Fruit fly (Drosophila melanogaster) whole organism, embryonic: ENCODE measurements around the gene CG34301.
A peak's percentile ranks its signal among the peaks of the same experiment; 100 is the strongest.

Source experiments
- Atf6 ChIP-seq: fragments of 200-800 bp; sonication (Bioruptor generic); IDR thresholded peaks from 2 replicates; pipeline ENCODE4 v1.3.6; 2022; ENCODE audit warnings: missing biosample characterization, missing genetic modification characterization
- Awh ChIP-seq: fragments of 200-800 bp; sonication (Bioruptor generic); IDR thresholded peaks from 2 replicates; pipeline ENCODE4, ENCODE4 v1.3.6; 2022; ENCODE audit warnings: missing biosample characterization, missing genetic modification characterization
- Bdp1 ChIP-seq: fragments of 200-800 bp; sonication (Bioruptor generic); optimal IDR thresholded peaks from 3 replicates; lab custom pipeline; 2016; ENCODE audit warnings: missing biosample characterization, missing genetic modification characterization
- C15 ChIP-seq: fragments of 200-800 bp; sonication (Bioruptor generic); IDR thresholded peaks from 3 replicates; pipeline ENCODE4 v1.3.6; 2022; ENCODE audit warnings: missing biosample characterization, missing genetic modification characterization
- CG1024 ChIP-seq: fragments of 200-800 bp; sonication (Bioruptor generic); IDR thresholded peaks from 2 replicates; pipeline ENCODE4 v1.3.6; 2022; ENCODE audit warnings: missing biosample characterization, missing genetic modification characterization
- CG11696 ChIP-seq: fragments of 200-800 bp; sonication (Bioruptor generic); IDR thresholded peaks from 2 replicates; pipeline ENCODE4 v1.3.6; 2022; ENCODE audit warnings: missing biosample characterization, missing genetic modification characterization
- CG12155 ChIP-seq: fragments of 200-800 bp; sonication (Bioruptor generic); optimal IDR thresholded peaks from 3 replicates; lab custom pipeline; 2016; ENCODE audit warnings: missing biosample characterization, missing genetic modification characterization
- CG12942 ChIP-seq: fragments of 200-800 bp; sonication (Bioruptor generic); optimal IDR thresholded peaks from 3 replicates; lab custom pipeline; 2016; ENCODE audit warnings: missing biosample characterization, missing genetic modification characterization
- CG15073 ChIP-seq: fragments of 200-800 bp; sonication (Bioruptor generic); optimal IDR thresholded peaks from 2 replicates; lab custom pipeline; 2016; ENCODE audit warnings: missing biosample characterization, missing genetic modification characterization
- CG17328 ChIP-seq: fragments of 200-800 bp; sonication (Bioruptor generic); IDR thresholded peaks from 2 replicates; pipeline ENCODE4 v1.3.6; 2022; ENCODE audit warnings: missing biosample characterization, missing genetic modification characterization
- CG17912 ChIP-seq: fragments of 200-800 bp; sonication (Bioruptor generic); optimal IDR thresholded peaks from 2 replicates; lab custom pipeline; 2018; ENCODE audit warnings: missing biosample characterization, mild to moderate bottlenecking, missing genetic modification characterization
- CG2678 ChIP-seq: fragments of 200-800 bp; sonication (Bioruptor generic); optimal IDR thresholded peaks from 3 replicates; lab custom pipeline; 2019; ENCODE audit warnings: missing biosample characterization, mild to moderate bottlenecking, missing genetic modification characterization, moderate library complexity
- CG2875 ChIP-seq: fragments of 200-800 bp; sonication (Bioruptor generic); optimal IDR thresholded peaks from 2 replicates; lab custom pipeline; 2017; ENCODE audit warnings: missing biosample characterization, mild to moderate bottlenecking, missing genetic modification characterization, missing genetic modification reagents
- CG4360 ChIP-seq: fragments of 200-800 bp; sonication (Bioruptor generic); IDR thresholded peaks from 2 replicates; pipeline ENCODE4 v1.3.6; 2022; ENCODE audit warnings: missing biosample characterization, missing genetic modification characterization
- CG4707 ChIP-seq: fragments of 200-800 bp; sonication (Bioruptor generic); optimal IDR thresholded peaks from 2 replicates; lab custom pipeline; 2018; ENCODE audit warnings: missing biosample characterization, mild to moderate bottlenecking, missing genetic modification characterization, moderate library complexity
- CG6175 ChIP-seq: fragments of 200-800 bp; sonication (Bioruptor generic); IDR thresholded peaks from 3 replicates; pipeline ENCODE4 v1.3.6; 2022; ENCODE audit warnings: missing biosample characterization, missing genetic modification characterization
- CG6689 ChIP-seq: fragments of 200-800 bp; sonication (Bioruptor generic); IDR thresholded peaks from 2 replicates; pipeline ENCODE4 v1.3.6; 2022; ENCODE audit warnings: missing biosample characterization, missing genetic modification characterization
- CG7357 ChIP-seq: fragments of 200-800 bp; sonication (Bioruptor generic); IDR thresholded peaks from 3 replicates; pipeline ENCODE4 v1.3.6; 2022; ENCODE audit warnings: missing biosample characterization, missing genetic modification characterization
- CG7372 ChIP-seq: fragments of 200-800 bp; sonication (Bioruptor generic); IDR thresholded peaks from 2 replicates; pipeline ENCODE4 v1.3.6; 2022; ENCODE audit warnings: missing biosample characterization, missing genetic modification characterization
- Camta ChIP-seq: fragments of 200-800 bp; sonication (Bioruptor generic); optimal IDR thresholded peaks from 2 replicates; lab custom pipeline; 2016; ENCODE audit warnings: missing biosample characterization, missing genetic modification characterization
- Ets65A ChIP-seq: fragments of 200-800 bp; sonication (Bioruptor generic); peaks from one replicate; lab custom pipeline; 2016; ENCODE audit warnings: missing biosample characterization, missing genetic modification characterization
- Ets97D ChIP-seq: fragments of 200-800 bp; sonication (Bioruptor generic); optimal IDR thresholded peaks from 3 replicates; lab custom pipeline; 2016; ENCODE audit warnings: missing biosample characterization, missing genetic modification characterization
- Fer1 ChIP-seq: fragments of 200-800 bp; sonication (Bioruptor generic); optimal IDR thresholded peaks from 2 replicates; lab custom pipeline; 2017; ENCODE audit warnings: missing biosample characterization, mild to moderate bottlenecking, missing genetic modification characterization
- GATAe ChIP-seq: fragments of 200-800 bp; sonication (Bioruptor generic); conservative IDR thresholded peaks from 2 replicates; pipeline ENCODE4 v1.3.6; 2022; ENCODE audit warnings: missing biosample characterization, missing genetic modification characterization
- H2.0 ChIP-seq: fragments of 200-800 bp; sonication (Bioruptor generic); IDR thresholded peaks from 2 replicates; pipeline ENCODE4 v1.3.6; 2022; ENCODE audit warnings: missing biosample characterization, missing genetic modification characterization
- HmgD ChIP-seq: fragments of 200-800 bp; sonication (Bioruptor generic); optimal IDR thresholded peaks from 3 replicates; lab custom pipeline; 2016; ENCODE audit warnings: missing biosample characterization, missing genetic modification characterization
- Hr78 ChIP-seq, 2 experiments: fragments of 200-800 bp in 1 of 2; fragments of >200 bp in 1 of 2; sonication (Bioruptor generic) in 1 of 2; optimal IDR thresholded peaks; 2 replicates each; lab custom pipeline; 2017 to 2019; ENCODE audit warnings: missing biosample characterization in 2 of 2, missing genetic modification characterization in 2 of 2, mild to moderate bottlenecking in 1 of 2, moderate library complexity in 1 of 2
- Lpt ChIP-seq: fragments of >200 bp; optimal IDR thresholded peaks from 2 replicates; lab custom pipeline; 2018; ENCODE audit warnings: missing biosample characterization, missing genetic modification characterization
- Ptx1 ChIP-seq: fragments of 200-800 bp; sonication (Bioruptor generic); IDR thresholded peaks from 2 replicates; pipeline ENCODE4 v1.3.6; 2022; ENCODE audit warnings: missing biosample characterization, missing genetic modification characterization
- Rx ChIP-seq: fragments of 200-800 bp; sonication (Bioruptor generic); IDR thresholded peaks from 2 replicates; pipeline ENCODE4 v1.3.6; 2022; ENCODE audit warnings: missing biosample characterization, missing genetic modification characterization
- Sry-β ChIP-seq: fragments of 200-800 bp; sonication (Bioruptor generic); optimal IDR thresholded peaks from 2 replicates; lab custom pipeline; 2018; ENCODE audit warnings: missing biosample characterization, mild to moderate bottlenecking, missing genetic modification characterization, moderate library complexity
- Usf ChIP-seq: fragments of 200-800 bp; sonication (Bioruptor generic); optimal IDR thresholded peaks from 2 replicates; lab custom pipeline; 2017; ENCODE audit warnings: missing genotype, missing biosample characterization, missing genetic modification characterization
- amos ChIP-seq: fragments of 200-800 bp; sonication (Bioruptor generic); IDR thresholded peaks from 2 replicates; pipeline ENCODE4 v1.3.6; 2022; ENCODE audit warnings: missing biosample characterization, missing genetic modification characterization; ENCODE audit not compliant: partially characterized antibody
- chif ChIP-seq, 2 experiments: fragments of 200-800 bp; sonication (Bioruptor generic); optimal IDR thresholded peaks; 3 replicates each; lab custom pipeline; 2016; ENCODE audit warnings: missing biosample characterization in 2 of 2, missing genetic modification characterization in 2 of 2
- ci ChIP-seq: fragments of 200-800 bp; sonication (Bioruptor generic); IDR thresholded peaks from 3 replicates; pipeline ENCODE4 v1.3.6; 2022; ENCODE audit warnings: missing biosample characterization, missing genetic modification characterization
- dysf ChIP-seq: fragments of 200-800 bp; sonication (Bioruptor generic); IDR thresholded peaks from 3 replicates; pipeline ENCODE4 v1.3.6; 2022; ENCODE audit warnings: missing biosample characterization, missing genetic modification characterization
- eve ChIP-seq, 2 experiments: fragments of >200 bp; optimal IDR thresholded peaks; 2 replicates each; lab custom pipeline; 2017; ENCODE audit warnings: missing biosample characterization in 2 of 2, missing genetic modification characterization in 2 of 2
- fru ChIP-seq: fragments of >200 bp; optimal IDR thresholded peaks from 2 replicates; lab custom pipeline; 2017
- ftz-f1 ChIP-seq: fragments of 200-800 bp; sonication (Bioruptor generic); optimal IDR thresholded peaks from 2 replicates; lab custom pipeline; 2016; ENCODE audit warnings: missing biosample characterization, missing genetic modification characterization
- gcm2 ChIP-seq: fragments of 200-800 bp; sonication (Bioruptor generic); optimal IDR thresholded peaks from 2 replicates; lab custom pipeline; 2016; ENCODE audit warnings: missing biosample characterization, missing genetic modification characterization
- grn ChIP-seq: fragments of 200-800 bp; sonication (Bioruptor generic); optimal IDR thresholded peaks from 3 replicates; lab custom pipeline; 2017; ENCODE audit warnings: missing biosample characterization, missing genetic modification characterization
- kay ChIP-seq: fragments of 200-800 bp; sonication (Bioruptor generic); optimal IDR thresholded peaks from 2 replicates; lab custom pipeline; 2016; ENCODE audit warnings: missing biosample characterization, missing genetic modification characterization
- lab ChIP-seq: fragments of 200-800 bp; sonication (Bioruptor generic); optimal IDR thresholded peaks from 3 replicates; lab custom pipeline; 2017; ENCODE audit warnings: missing biosample characterization, missing genetic modification characterization, mild to moderate bottlenecking, moderate library complexity, missing genetic modification reagents
- nau ChIP-seq: fragments of 200-800 bp; sonication (Bioruptor generic); optimal IDR thresholded peaks from 3 replicates; lab custom pipeline; 2017; ENCODE audit warnings: missing biosample characterization, mild to moderate bottlenecking, missing genetic modification characterization, missing genetic modification reagents
- oc ChIP-seq: fragments of 200-800 bp; sonication (Bioruptor generic); optimal IDR thresholded peaks from 2 replicates; lab custom pipeline; 2018; ENCODE audit warnings: missing biosample characterization, mild to moderate bottlenecking, missing genetic modification characterization, moderate library complexity
- otp ChIP-seq: fragments of 200-800 bp; sonication (Bioruptor generic); IDR thresholded peaks from 3 replicates; pipeline ENCODE4, ENCODE4 v1.3.6; 2022; ENCODE audit warnings: missing biosample characterization, missing genetic modification characterization
- peb ChIP-seq: fragments of 200-800 bp; sonication (Bioruptor generic); IDR thresholded peaks from 2 replicates; pipeline ENCODE4 v1.3.6; 2022; ENCODE audit warnings: missing biosample characterization, missing genetic modification characterization
- row ChIP-seq: fragments of 200-800 bp; sonication (Bioruptor generic); IDR thresholded peaks from 3 replicates; pipeline ENCODE4 v1.3.6; 2022; ENCODE audit warnings: missing biosample characterization, missing genetic modification characterization
- stc ChIP-seq: fragments of 200-800 bp; sonication (Bioruptor generic); IDR thresholded peaks from 2 replicates; pipeline ENCODE4 v1.3.6; 2022; ENCODE audit warnings: missing biosample characterization, missing genetic modification characterization
- tin ChIP-seq: fragments of 200-800 bp; sonication (Bioruptor generic); optimal IDR thresholded peaks from 3 replicates; lab custom pipeline; 2016; ENCODE audit warnings: missing biosample characterization, missing genetic modification characterization
- tll ChIP-seq, 2 experiments: fragments of 200-800 bp in 1 of 2; fragments of >200 bp in 1 of 2; sonication (Bioruptor generic) in 1 of 2; optimal IDR thresholded peaks; 2 replicates each; lab custom pipeline; 2017 to 2019; ENCODE audit warnings: missing biosample characterization in 2 of 2, missing genetic modification characterization in 2 of 2, mild to moderate bottlenecking in 1 of 2, moderate library complexity in 1 of 2
- wdn ChIP-seq: fragments of 200-800 bp; sonication (Bioruptor generic); IDR thresholded peaks from 2 replicates; pipeline ENCODE4 v1.3.6; 2022; ENCODE audit warnings: missing biosample characterization, missing genetic modification characterization

The CG34301 gene

DNA sequence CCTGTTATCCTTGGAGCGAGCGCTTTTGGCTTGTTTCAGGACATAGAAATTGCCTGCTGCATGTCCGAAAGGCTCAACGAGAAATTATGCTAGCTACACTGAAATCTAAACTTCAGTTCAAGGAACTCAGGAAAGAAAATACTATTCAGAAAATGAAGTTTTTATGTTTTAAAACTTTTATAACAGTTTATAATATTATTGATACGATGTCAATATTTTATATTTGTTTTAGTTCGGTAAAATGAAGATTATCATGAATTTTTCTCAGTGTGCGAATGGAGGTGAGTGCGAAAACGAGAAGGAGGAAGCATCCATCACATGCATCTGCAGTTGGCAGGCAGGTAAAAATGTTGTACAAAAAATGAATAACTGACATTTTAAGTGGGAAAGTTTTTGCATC is 26.9 kb upstream of the CG34301 start (continued):
- peak; percentile 33 to 42 for TF ChIP-seq chif (GFP tag; optimal IDR thresholded peaks at IDR 0.05; lab: Kevin White, UChicago)
- TF ChIP-seq Hr78 (GFP tag; optimal IDR thresholded peaks at IDR 0.05; lab: Kevin White, UChicago), result no peak
- TF ChIP-seq peb (GFP tag; lab: Robert Waterston, UW), result no peak
- TF ChIP-seq CG15073 (GFP tag; lab: Kevin White, UChicago), result no peak
- TF ChIP-seq kay (GFP tag; lab: Kevin White, UChicago), result no peak
- TF ChIP-seq eve (GFP tag; optimal IDR thresholded peaks at IDR 0.05; lab: Kevin White, UChicago), result peak in 1 of 2 experiments; percentile 84
- TF ChIP-seq CG17912 (GFP tag; lab: Kevin White, UChicago), result no peak
- TF ChIP-seq CG4360 (GFP tag; lab: Robert Waterston, UW), result no peak
- TF ChIP-seq CG17328 (GFP tag; lab: Robert Waterston, UW), result peak; percentile 71
- TF ChIP-seq stc, result peak; percentile 72
- TF ChIP-seq nau, result no peak
- peak; percentile 45; the same call in 1 of the 2 replicates for TF ChIP-seq Awh (GFP tag; lab: Robert Waterston, UW)
- TF ChIP-seq C15 (GFP tag; lab: Robert Waterston, UW), result no peak
- TF ChIP-seq CG1024 (GFP tag; lab: Robert Waterston, UW), result peak; percentile 42; the same call in 1 of the 2 replicates
- 0 out of 2 replicates have a peak, but pooled peaks have one; percentile 44 for TF ChIP-seq CG11696 (GFP tag; lab: Robert Waterston, UW)
- no peak for TF ChIP-seq grn (GFP tag; lab: Kevin White, UChicago)
- TF ChIP-seq Ets97D (GFP tag; lab: Kevin White, UChicago), result no peak
- no peak for TF ChIP-seq Lpt
- TF ChIP-seq H2.0, result 0 out of 2 replicates have a peak, but pooled peaks have one; percentile 30
- peak; percentile 38 for TF ChIP-seq oc (tag; lab: Kevin White, UChicago)
- TF ChIP-seq amos, result no peak
- peak; percentile 63 for TF ChIP-seq CG6689
- TF ChIP-seq CG2875 (GFP tag; lab: Kevin White, UChicago), result no peak
- TF ChIP-seq CG7372 (GFP tag; lab: Robert Waterston, UW), result no peak
- peak; percentile 64 for TF ChIP-seq tin (GFP tag; lab: Kevin White, UChicago)
- TF ChIP-seq CG7357 (GFP tag; lab: Robert Waterston, UW), result no peak
- TF ChIP-seq dysf (GFP tag; lab: Robert Waterston, UW), result peak; percentile 54; the same call in 1 of the 3 replicates
- TF ChIP-seq Sry-β, result no peak
- peak; percentile 43 for TF ChIP-seq CG12942 (GFP tag; lab: Kevin White, UChicago)
- no peak for TF ChIP-seq fru (lab: Kevin White, UChicago)
- TF ChIP-seq Ptx1 (GFP tag; lab: Robert Waterston, UW), result peak; percentile 56; the same call in 1 of the 2 replicates
- TF ChIP-seq CG4707, result peak; percentile 28
- peak; percentile 69; the same call in 2 of the 3 replicates for TF ChIP-seq ci (GFP tag; lab: Robert Waterston, UW)
- no peak for TF ChIP-seq Usf
- peak; percentile 69 for TF ChIP-seq row (GFP tag; lab: Robert Waterston, UW)
- TF ChIP-seq Camta (GFP tag; lab: Kevin White, UChicago), result peak; percentile 45
- TF ChIP-seq CG12155, result peak; percentile 29
- TF ChIP-seq Atf6 (GFP tag; lab: Robert Waterston, UW), result peak; percentile 65
- TF ChIP-seq Rx, result no peak
- no peak for TF ChIP-seq HmgD
- TF ChIP-seq ftz-f1, result no peak
- no peak for TF ChIP-seq CG6175 (GFP tag; lab: Robert Waterston, UW)
- TF ChIP-seq wdn (GFP tag; lab: Robert Waterston, UW), result 0 out of 2 replicates have a peak, but pooled peaks have one; percentile 4
- peak; percentile 59 for TF ChIP-seq lab (GFP tag; lab: Kevin White, UChicago)
- no peak for TF ChIP-seq Ets65A (GFP tag; lab: Kevin White, UChicago)
- no peak for TF ChIP-seq GATAe
- TF ChIP-seq Bdp1, result no peak
- TF ChIP-seq gcm2, result no peak
- TF ChIP-seq tll (GFP tag; optimal IDR thresholded peaks at IDR 0.05; lab: Kevin White, UChicago), result no peak
- TF ChIP-seq CG2678, result peak; percentile 66
- TF ChIP-seq Fer1 (GFP tag; lab: Kevin White, UChicago), result peak; percentile 49
- no peak for TF ChIP-seq otp (GFP tag; lab: Robert Waterston, UW)
